Worm (Caenorhabditis elegans) whole organism, young adult: Measurements from ENCODE around the gene tofu-1.

ENCODE experiments used
- B0019.2 ChIP-seq: fragments of 200-800 bp; sonication (Bioruptor generic); conservative IDR thresholded peaks from 2 replicates; pipeline ENCODE4 v1.3.6; 2022; ENCODE audit warnings: missing genetic modification reagents, missing genetic modification characterization, missing compliant biosample characterization
- C06A6.2 ChIP-seq: fragments of 200-800 bp; sonication (Bioruptor generic); conservative IDR thresholded peaks from 2 replicates; pipeline ENCODE4 v1.3.6; 2022; ENCODE audit warnings: missing genetic modification characterization, missing compliant biosample characterization
- C17E4.6 ChIP-seq: fragments of 200-800 bp; sonication (Bioruptor generic); IDR thresholded peaks from 2 replicates; pipeline ENCODE4 v1.3.6; 2022; ENCODE audit warnings: missing genetic modification reagents, missing genetic modification characterization, missing compliant biosample characterization
- F23B12.7 ChIP-seq: sonication (generic microtip); optimal IDR thresholded peaks from 2 replicates; lab custom pipeline; 2017; ENCODE audit warnings: missing genetic modification characterization, mild to moderate bottlenecking, missing compliant biosample characterization, antibody characterized with exemption, moderate library complexity; ENCODE audit not compliant: insufficient read depth
- F39B2.1 ChIP-seq: fragments of 200-800 bp; sonication (Bioruptor generic); IDR thresholded peaks from 2 replicates; pipeline ENCODE4 v1.3.6; 2022; ENCODE audit warnings: missing genetic modification reagents, missing genetic modification characterization, missing compliant biosample characterization
- F49E8.2 ChIP-seq: sonication (generic microtip); optimal IDR thresholded peaks from 3 replicates; lab custom pipeline; 2017; ENCODE audit warnings: missing genetic modification characterization, mild to moderate bottlenecking, missing compliant biosample characterization, antibody characterized with exemption, moderate library complexity; ENCODE audit not compliant: insufficient read depth
- F55B11.4 ChIP-seq: sonication (generic microtip); optimal IDR thresholded peaks from 2 replicates; lab custom pipeline; 2016; ENCODE audit warnings: missing compliant biosample characterization, missing genetic modification characterization, borderline replicate concordance; ENCODE audit not compliant: insufficient read depth
- F57A8.1 ChIP-seq: fragments of 200-800 bp; sonication (Bioruptor generic); optimal IDR thresholded peaks from 2 replicates; lab custom pipeline; 2018; ENCODE audit warnings: mild to moderate bottlenecking, missing genetic modification characterization, moderate library complexity, missing compliant biosample characterization
- F57C9.4 ChIP-seq: sonication (generic microtip); optimal IDR thresholded peaks from 2 replicates; lab custom pipeline; 2017; ENCODE audit warnings: mild to moderate bottlenecking, missing genetic modification characterization, missing compliant biosample characterization
- K12H6.12 ChIP-seq: fragments of 200-800 bp; sonication (Bioruptor generic); optimal IDR thresholded peaks from 2 replicates; lab custom pipeline; 2018; ENCODE audit warnings: mild to moderate bottlenecking, missing genetic modification characterization, missing compliant biosample characterization
- ZK185.1 ChIP-seq: sonication (generic microtip); optimal IDR thresholded peaks from 2 replicates; lab custom pipeline; 2016; ENCODE audit warnings: mild to moderate bottlenecking, missing genetic modification characterization, missing compliant biosample characterization; ENCODE audit not compliant: poor library complexity, severe bottlenecking
- athp-1 ChIP-seq: sonication (generic microtip); optimal IDR thresholded peaks from 2 replicates; lab custom pipeline; 2017; ENCODE audit warnings: mild to moderate bottlenecking, missing genetic modification characterization, missing compliant biosample characterization
- attf-6 ChIP-seq: fragments of 200-800 bp; sonication (Bioruptor generic); IDR thresholded peaks from 2 replicates; pipeline ENCODE4 v1.3.6; 2022; ENCODE audit warnings: missing genetic modification reagents, missing genetic modification characterization, missing compliant biosample characterization
- bed-1 ChIP-seq: fragments of 200-800 bp; sonication (Bioruptor generic); IDR thresholded peaks from 2 replicates; pipeline ENCODE4 v1.3.6; 2022; ENCODE audit warnings: missing genetic modification reagents, missing genetic modification characterization, missing compliant biosample characterization
- cebp-1 ChIP-seq, 2 experiments: fragments of 200-800 bp in 1 of 2; sonication (Bioruptor generic) in 1 of 2; sonication (generic microtip) in 1 of 2; IDR thresholded peaks in 1 of 2; optimal IDR thresholded peaks in 1 of 2; 2 replicates each; pipeline versions ENCODE4 v1.3.6 to Lab custom; 2017 to 2022; ENCODE audit warnings: missing compliant biosample characterization in 2 of 2, missing genetic modification characterization in 2 of 2, mild to moderate bottlenecking in 1 of 2, missing genetic modification reagents in 1 of 2, moderate library complexity in 1 of 2
- ceh-27 ChIP-seq: fragments of 200-800 bp; sonication (Bioruptor generic); optimal IDR thresholded peaks from 2 replicates; lab custom pipeline; 2018; ENCODE audit warnings: mild to moderate bottlenecking, missing genetic modification characterization, moderate library complexity, missing compliant biosample characterization
- ceh-40 ChIP-seq: fragments of 200-800 bp; sonication (Bioruptor generic); IDR thresholded peaks from 2 replicates; pipeline ENCODE4 v1.3.6; 2022; ENCODE audit warnings: missing genetic modification characterization, missing compliant biosample characterization
- ceh-79 ChIP-seq: sonication (generic microtip); optimal IDR thresholded peaks from 2 replicates; lab custom pipeline; 2017; ENCODE audit warnings: mild to moderate bottlenecking, missing genetic modification characterization, missing compliant biosample characterization
- dpff-1 ChIP-seq: sonication (generic microtip); optimal IDR thresholded peaks from 2 replicates; lab custom pipeline; 2017; ENCODE audit warnings: mild to moderate bottlenecking, missing genetic modification characterization, missing compliant biosample characterization
- egl-44 ChIP-seq: fragments of 200-800 bp; sonication (Bioruptor generic); IDR thresholded peaks from 2 replicates; pipeline ENCODE4 v1.3.6; 2022; ENCODE audit warnings: missing genetic modification reagents, missing genetic modification characterization, missing compliant biosample characterization
- ets-4 ChIP-seq: fragments of 200-800 bp; sonication (Bioruptor generic); optimal IDR thresholded peaks from 2 replicates; lab custom pipeline; 2018; ENCODE audit warnings: mild to moderate bottlenecking, missing genetic modification characterization, missing compliant biosample characterization
- him-1 ChIP-seq: sonication (generic microtip); optimal IDR thresholded peaks from 2 replicates; lab custom pipeline; 2016; ENCODE audit warnings: missing genotype, missing genetic modification reagents, missing genetic modification characterization, missing compliant biosample characterization
- hlh-12 ChIP-seq: sonication (generic microtip); optimal IDR thresholded peaks from 2 replicates; lab custom pipeline; 2016; ENCODE audit warnings: missing genetic modification characterization, missing compliant biosample characterization
- hmg-1.2 ChIP-seq: fragments of 200-800 bp; sonication (Bioruptor generic); IDR thresholded peaks from 2 replicates; pipeline ENCODE4 v1.3.6; 2022; ENCODE audit warnings: missing genetic modification reagents, missing genetic modification characterization, missing compliant biosample characterization
- hsf-1 ChIP-seq: fragments of 200-800 bp; sonication (Bioruptor generic); IDR thresholded peaks from 2 replicates; pipeline ENCODE4 v1.3.6; 2022; ENCODE audit warnings: missing genetic modification reagents, missing genetic modification characterization, missing compliant biosample characterization
- let-607 ChIP-seq, 2 experiments: fragments of 200-800 bp in 1 of 2; sonication (Bioruptor generic) in 1 of 2; sonication (generic microtip) in 1 of 2; optimal IDR thresholded peaks; 2 replicates each; lab custom pipeline; 2016 to 2018; ENCODE audit warnings: mild to moderate bottlenecking in 2 of 2, missing compliant biosample characterization in 2 of 2, missing genetic modification characterization in 2 of 2, moderate library complexity in 2 of 2, missing genotype in 1 of 2
- lin-26 ChIP-seq: fragments of 200-800 bp; sonication (Bioruptor generic); IDR thresholded peaks from 2 replicates; pipeline ENCODE4 v1.3.6; 2022; ENCODE audit warnings: missing genetic modification reagents, missing genetic modification characterization, missing compliant biosample characterization
- lin-35 ChIP-seq, 3 experiments: fragments of 150-350 bp in 2 of 3; sonication (generic microtip) in 1 of 3; optimal IDR thresholded peaks; 2 replicates each; lab custom pipeline; 2014 to 2018; ENCODE audit warnings: missing biosample characterization in 3 of 3, missing genetic modification characterization in 3 of 3, missing genetic modification reagents in 3 of 3
- lir-1 ChIP-seq: fragments of 200-800 bp; sonication (Bioruptor generic); conservative IDR thresholded peaks from 2 replicates; pipeline ENCODE4 v1.3.6; 2022; ENCODE audit warnings: missing genetic modification reagents, missing genetic modification characterization, missing compliant biosample characterization
- madf-10 ChIP-seq: sonication (generic microtip); optimal IDR thresholded peaks from 2 replicates; lab custom pipeline; 2016; ENCODE audit warnings: mild to moderate bottlenecking, missing genetic modification characterization, missing compliant biosample characterization
- madf-8 ChIP-seq: fragments of 200-800 bp; sonication (Bioruptor generic); conservative IDR thresholded peaks from 2 replicates; pipeline ENCODE4 v1.3.6; 2022; ENCODE audit warnings: missing genetic modification reagents, missing genetic modification characterization, missing compliant biosample characterization
- nfya-2 ChIP-seq: fragments of 200-800 bp; sonication (Bioruptor generic); IDR thresholded peaks from 2 replicates; pipeline ENCODE4 v1.3.6; 2022; ENCODE audit warnings: missing genetic modification reagents, missing genetic modification characterization, missing compliant biosample characterization
- pha-4 ChIP-seq: fragments of 150-350 bp; sonication (generic microtip); optimal IDR thresholded peaks from 2 replicates; lab custom pipeline; 2014; ENCODE audit warnings: missing biosample characterization, missing genetic modification reagents, missing genetic modification characterization
- snpc-1.1 ChIP-seq: sonication (generic microtip); optimal IDR thresholded peaks from 2 replicates; lab custom pipeline; 2017; ENCODE audit warnings: missing genetic modification characterization, mild to moderate bottlenecking, missing compliant biosample characterization, antibody characterized with exemption, moderate library complexity, missing genotype, missing genetic modification reagents; ENCODE audit not compliant: insufficient read depth
- snpc-3.4 ChIP-seq: sonication (generic microtip); optimal IDR thresholded peaks from 2 replicates; lab custom pipeline; 2017; ENCODE audit warnings: missing genetic modification characterization, mild to moderate bottlenecking, missing compliant biosample characterization, antibody characterized with exemption, moderate library complexity, missing genotype, missing genetic modification reagents
- sptf-2 ChIP-seq: fragments of 200-800 bp; sonication (Bioruptor generic); optimal IDR thresholded peaks from 2 replicates; lab custom pipeline; 2018; ENCODE audit warnings: mild to moderate bottlenecking, missing genetic modification characterization, missing compliant biosample characterization
- unc-62 ChIP-seq: fragments of 150-350 bp; optimal IDR thresholded peaks from 2 replicates; lab custom pipeline; 2014; ENCODE audit warnings: missing biosample characterization, missing genetic modification reagents, missing genetic modification characterization
- zfh-2 ChIP-seq: fragments of 200-800 bp; sonication (Bioruptor generic); conservative IDR thresholded peaks from 2 replicates; pipeline ENCODE4 v1.3.6; 2022; ENCODE audit warnings: missing genetic modification reagents, missing genetic modification characterization, missing compliant biosample characterization
- ztf-22 ChIP-seq: fragments of 200-800 bp; sonication (Bioruptor generic); optimal IDR thresholded peaks from 2 replicates; lab custom pipeline; 2018; ENCODE audit warnings: mild to moderate bottlenecking, missing genetic modification characterization, moderate library complexity, missing compliant biosample characterization
- ztf-25 ChIP-seq: fragments of 200-800 bp; sonication (Bioruptor generic); IDR thresholded peaks from 2 replicates; pipeline ENCODE4 v1.3.6; 2022; ENCODE audit warnings: missing genetic modification reagents, missing genetic modification characterization, missing compliant biosample characterization
- ztf-26 ChIP-seq: sonication (generic microtip); optimal IDR thresholded peaks from 2 replicates; lab custom pipeline; 2017; ENCODE audit warnings: missing genetic modification characterization, missing compliant biosample characterization
- ztf-28 ChIP-seq: fragments of 200-800 bp; sonication (Bioruptor generic); IDR thresholded peaks from 2 replicates; pipeline ENCODE4 v1.3.6; 2022; ENCODE audit warnings: missing genetic modification reagents, missing genetic modification characterization, missing compliant biosample characterization

The tofu-1 gene

ce11 chrV:9995791-9996190 is 14.8 kb downstream of the tofu-1 start, which contains the start of gene K08H10.6:
TSS of gene K08H10.6 (minus strand) at chrV:9995891.
- TF ChIP-seq madf-8 (no peak), F57A8.1 (GFP tag; lab: Kevin White, UChicago) (no peak), sptf-2 (GFP tag; lab: Kevin White, UChicago) (no peak), madf-10 (tag; lab: Kevin White, UChicago) (no peak)

- no peak for TF ChIP-seq athp-1 (tag; lab: Kevin White, UChicago)
- no peak for TF ChIP-seq ztf-22
- no peak for TF ChIP-seq attf-6 (GFP tag; lab: Robert Waterston, UW)
- no peak for TF ChIP-seq C17E4.6 (GFP tag; lab: Robert Waterston, UW)
- TF ChIP-seq bed-1 (GFP tag; lab: Robert Waterston, UW), result no peak
- no peak for TF ChIP-seq lin-35 (GFP tag; optimal IDR thresholded peaks at IDR 0.05; lab: Kevin White, UChicago)
- TF ChIP-seq B0019.2 (GFP tag; lab: Robert Waterston, UW), result no peak
- TF ChIP-seq let-607 (tag; optimal IDR thresholded peaks at IDR 0.05; lab: Kevin White, UChicago), result no peak
- TF ChIP-seq F49E8.2 (tag; lab: Kevin White, UChicago), result no peak
- TF ChIP-seq nfya-2, result no peak
- TF ChIP-seq dpff-1 (tag; lab: Kevin White, UChicago), result no peak
- no peak for TF ChIP-seq hlh-12 (tag; lab: Kevin White, UChicago)
- no peak for TF ChIP-seq unc-62 (GFP tag; lab: Kevin White, UChicago)
- no peak for TF ChIP-seq K12H6.12 (tag; lab: Kevin White, UChicago)
- no peak for TF ChIP-seq egl-44 (GFP tag; lab: Robert Waterston, UW)
- no peak for TF ChIP-seq snpc-1.1 (tag; lab: Kevin White, UChicago)
- no peak for TF ChIP-seq ceh-40
These were observed 19.8 kb downstream of the tofu-1 start, which contains the start of gene K08H10.10 for ce11 chrV:10000760-10001159. TSS of gene K08H10.10 (plus strand) at chrV:10001060.

ce11 chrV:10002720-10003119 is 21.8 kb downstream of the tofu-1 start:
- no peak for TF ChIP-seq F23B12.7
- TF ChIP-seq ceh-27 (GFP tag; lab: Kevin White, UChicago), result peak; percentile 13

ce11 chrV:10003315-10003969 is 22.5 kb downstream of the tofu-1 start:
- no peak for TF ChIP-seq lin-26 (GFP tag; lab: Robert Waterston, UW)
- TF ChIP-seq lin-35 (GFP tag; optimal IDR thresholded peaks at IDR 0.05; lab: Kevin White, UChicago), result no peak
- no peak for TF ChIP-seq ztf-28 (GFP tag; lab: Robert Waterston, UW)
- TF ChIP-seq ets-4 (GFP tag; lab: Kevin White, UChicago), result no peak
- no peak for TF ChIP-seq cebp-1 (GFP tag; IDR thresholded peaks at IDR 0.05; lab: Robert Waterston, UW)
- no peak for TF ChIP-seq cebp-1 (tag; optimal IDR thresholded peaks at IDR 0.05; lab: Kevin White, UChicago)
- peak; percentile 73 for TF ChIP-seq snpc-3.4 (tag; lab: Kevin White, UChicago)
- TF ChIP-seq lir-1 (GFP tag; lab: Robert Waterston, UW), result no peak
- no peak for TF ChIP-seq hsf-1 (GFP tag; lab: Robert Waterston, UW)
- TF ChIP-seq F39B2.1 (GFP tag; lab: Robert Waterston, UW), result no peak
- no peak for TF ChIP-seq ceh-79 (tag; lab: Kevin White, UChicago)
- no peak for TF ChIP-seq nfya-2
- no peak for TF ChIP-seq C06A6.2 (GFP tag; lab: Robert Waterston, UW)
- TF ChIP-seq F57C9.4 (tag; lab: Kevin White, UChicago), result no peak
- peak; percentile 72 for TF ChIP-seq hmg-1.2 (GFP tag; lab: Robert Waterston, UW)
- TF ChIP-seq ZK185.1 (tag; lab: Kevin White, UChicago), result peak; percentile 44
- TF ChIP-seq dpff-1 (tag; lab: Kevin White, UChicago), result no peak
- TF ChIP-seq him-1 (tag; lab: Kevin White, UChicago), result no peak
- TF ChIP-seq ztf-25, result no peak
- no peak for TF ChIP-seq F55B11.4
- no peak for TF ChIP-seq zfh-2 (GFP tag; lab: Robert Waterston, UW)
- TF ChIP-seq ztf-26 (tag; lab: Kevin White, UChicago), result no peak
- TF ChIP-seq pha-4 (tag; lab: Kevin White, UChicago), result no peak
